Fruit fly (Drosophila melanogaster): ENCODE results near the gene Rok.
A peak's percentile ranks its signal among the peaks of the same experiment; 100 is the strongest.

Rok gene

DNA sequence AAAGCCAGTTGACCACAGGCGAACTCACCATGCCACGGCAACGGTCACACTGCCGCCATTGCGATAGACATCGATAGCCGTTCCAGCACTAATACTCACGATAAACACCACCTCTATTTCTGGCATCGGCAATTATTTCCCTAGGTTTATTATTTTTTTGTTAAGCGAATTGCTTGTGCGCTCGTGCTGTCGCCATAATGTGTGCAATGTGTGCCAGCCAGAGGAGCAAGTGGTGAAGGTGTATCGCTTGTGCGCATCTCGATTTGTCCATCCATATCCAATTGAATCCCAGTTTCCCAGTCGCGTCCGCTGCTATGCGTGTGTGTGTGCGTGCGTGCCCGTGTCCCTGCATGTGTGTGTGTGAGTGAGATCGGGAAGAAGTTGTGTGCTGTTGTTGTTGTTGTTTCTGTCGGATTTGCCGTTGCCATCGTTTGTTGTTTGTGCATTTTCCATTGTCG is 26.6 kb downstream of the Rok start, which contains the start of gene mbt:
Gene mbt, plus strand, starts transcription at position 85 of the 458 bp plus-strand sequence.
- no peak for TF ChIP-seq Clk (GFP tag; optimal IDR thresholded peaks at IDR 0.05)
- no peak for TF ChIP-seq CG7045 (GFP tag; optimal IDR thresholded peaks at IDR 0.05)
- TF ChIP-seq CG1620 (GFP tag; optimal IDR thresholded peaks at IDR 0.05): peak; percentile 31
- TF ChIP-seq CG11617 (GFP tag; optimal IDR thresholded peaks at IDR 0.05): peak; percentile 29
- no peak for TF ChIP-seq Hr96 (GFP tag; optimal IDR thresholded peaks at IDR 0.05)
- TF ChIP-seq Mnt (GFP tag; optimal IDR thresholded peaks at IDR 0.05): peak; percentile 51
- peak; percentile 43 for TF ChIP-seq tj (GFP tag; optimal IDR thresholded peaks at IDR 0.05)
- TF ChIP-seq CG14711 (tag; optimal IDR thresholded peaks at IDR 0.05): no peak
- no peak for TF ChIP-seq toe (GFP tag; optimal IDR thresholded peaks at IDR 0.05)
- TF ChIP-seq CG33017 (tag; optimal IDR thresholded peaks at IDR 0.05): peak; percentile 6
- TF ChIP-seq kay (GFP tag; ENCODE audit: borderline replicate concordance): no peak
- TF ChIP-seq CG5204 (GFP tag; optimal IDR thresholded peaks at IDR 0.05): no peak
- TF ChIP-seq Crg-1 (GFP tag; optimal IDR thresholded peaks at IDR 0.05): peak; percentile 39
- TF ChIP-seq cnc (optimal IDR thresholded peaks at IDR 0.05): no peak
- TF ChIP-seq CG12768 (GFP tag; optimal IDR thresholded peaks at IDR 0.05): no peak
- TF ChIP-seq CG7101 (tag; optimal IDR thresholded peaks at IDR 0.05): peak; percentile 18
- peak; percentile 42 for TF ChIP-seq pad (GFP tag; optimal IDR thresholded peaks at IDR 0.05)
- no peak for TF ChIP-seq cic (GFP tag; optimal IDR thresholded peaks at IDR 0.05)
- TF ChIP-seq ovo (GFP tag; optimal IDR thresholded peaks at IDR 0.05): no peak
- peak; percentile 30 for TF ChIP-seq bab1 (GFP tag; optimal IDR thresholded peaks at IDR 0.05)

DNA sequence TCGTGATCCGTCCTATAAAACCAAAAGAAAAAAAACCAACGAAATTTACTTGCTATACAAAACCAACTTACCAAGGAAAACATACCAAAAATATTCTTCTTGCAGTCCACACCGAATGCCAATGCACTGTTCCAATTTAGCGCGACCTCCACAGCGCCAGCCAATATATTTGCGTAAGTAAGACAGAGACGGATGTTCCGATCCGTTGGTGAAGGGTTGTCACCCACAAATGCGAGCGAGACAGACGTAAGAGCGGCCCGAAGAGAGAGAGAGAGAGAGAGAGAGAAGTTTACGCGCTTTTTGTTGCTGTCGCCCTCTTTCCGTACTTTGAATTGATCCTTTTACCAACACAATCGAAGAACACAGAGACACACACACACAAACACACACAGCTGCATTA is 29.4 kb downstream of the Rok start:
- TF ChIP-seq toe (GFP tag; optimal IDR thresholded peaks at IDR 0.05): no peak
- TF ChIP-seq CG1620 (GFP tag; optimal IDR thresholded peaks at IDR 0.05): no peak
- TF ChIP-seq CG14711 (tag; optimal IDR thresholded peaks at IDR 0.05): peak; percentile 71
- no peak for TF ChIP-seq CG12768 (GFP tag; optimal IDR thresholded peaks at IDR 0.05)
- no peak for TF ChIP-seq CG5204 (GFP tag; optimal IDR thresholded peaks at IDR 0.05)
- no peak for TF ChIP-seq Clk (GFP tag; optimal IDR thresholded peaks at IDR 0.05)

DNA sequence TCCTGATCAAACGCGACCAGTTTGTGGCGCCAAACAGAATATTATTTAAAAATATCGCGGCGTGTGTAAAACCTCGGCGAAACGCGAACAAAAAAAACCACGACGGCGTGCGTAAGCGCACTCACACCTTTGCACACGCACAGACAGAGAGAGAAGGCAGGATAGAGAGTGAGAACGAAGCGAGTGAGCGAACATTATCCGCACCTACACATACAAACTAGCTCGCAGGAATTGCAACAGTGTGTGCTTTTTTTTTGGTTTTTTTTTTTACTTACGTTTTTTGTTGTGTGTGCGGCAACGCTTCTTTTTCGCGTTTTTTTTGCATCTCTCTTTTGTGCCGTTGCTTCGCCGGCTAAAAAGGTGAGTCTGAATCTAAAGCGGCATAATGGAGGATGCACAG is 37.4 kb downstream of the Rok start:
- TF ChIP-seq cic (GFP tag; optimal IDR thresholded peaks at IDR 0.05) (peak; percentile 77), Clk (GFP tag; optimal IDR thresholded peaks at IDR 0.05) (no peak), CG12768 (GFP tag; optimal IDR thresholded peaks at IDR 0.05) (peak; percentile 45), tj (GFP tag; optimal IDR thresholded peaks at IDR 0.05) (peak; percentile 29)

DNA sequence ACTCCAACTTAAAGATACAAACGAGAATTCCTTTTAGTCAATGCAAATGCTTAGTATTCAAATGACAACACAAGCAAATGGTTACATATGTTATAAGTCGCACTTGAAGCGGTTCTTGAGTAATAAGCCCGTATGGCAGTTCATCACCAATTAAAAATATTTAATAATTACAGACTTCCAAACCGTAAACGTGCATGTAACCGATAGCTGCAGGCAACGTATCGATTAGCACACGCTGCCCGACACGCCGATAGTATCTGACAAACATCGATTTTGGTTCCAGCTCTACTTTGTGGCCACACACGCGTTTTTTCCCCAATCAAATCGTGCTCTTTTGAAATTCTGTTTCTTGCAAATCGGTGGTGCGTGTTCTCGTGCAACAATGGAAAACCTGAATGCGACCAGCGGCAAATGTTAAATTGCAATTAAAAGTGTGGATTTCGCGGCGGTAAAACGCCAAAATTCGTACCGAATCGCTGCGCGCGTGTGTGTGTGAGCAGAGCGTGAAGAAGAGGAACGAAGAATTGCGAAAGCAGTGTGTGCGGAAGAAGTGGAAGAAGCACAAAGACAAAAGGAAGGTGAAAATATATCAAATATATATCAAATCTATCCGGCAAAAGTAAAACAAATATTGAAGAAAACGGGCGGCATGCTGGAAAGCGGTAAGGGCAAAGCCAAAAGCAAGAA is 38.1 kb downstream of the Rok start, which contains the start of the genes CG9784 and Nup153:
Gene CG9784, minus strand, starts transcription at position 238 of the 687 bp plus-strand sequence.
Gene Nup153, plus strand, starts transcription at position 264 of the 687 bp plus-strand sequence.
- TF ChIP-seq Crg-1 (GFP tag; optimal IDR thresholded peaks at IDR 0.05) (no peak), CG5204 (GFP tag; optimal IDR thresholded peaks at IDR 0.05) (no peak), CG7045 (GFP tag; optimal IDR thresholded peaks at IDR 0.05) (no peak), CG7101 (tag; optimal IDR thresholded peaks at IDR 0.05) (peak; percentile 11), Mnt (GFP tag; optimal IDR thresholded peaks at IDR 0.05) (peak; percentile 91), Clk (GFP tag; optimal IDR thresholded peaks at IDR 0.05) (no peak), CG14711 (tag; optimal IDR thresholded peaks at IDR 0.05) (no peak), Hr96 (GFP tag; optimal IDR thresholded peaks at IDR 0.05) (no peak), bab1 (GFP tag; optimal IDR thresholded peaks at IDR 0.05) (peak; percentile 45), CG12768 (GFP tag; optimal IDR thresholded peaks at IDR 0.05) (no peak), pad (GFP tag; optimal IDR thresholded peaks at IDR 0.05) (peak; percentile 20), tj (GFP tag; optimal IDR thresholded peaks at IDR 0.05) (no peak), cnc (optimal IDR thresholded peaks at IDR 0.05) (no peak), CG33017 (tag; optimal IDR thresholded peaks at IDR 0.05) (no peak), toe (GFP tag; optimal IDR thresholded peaks at IDR 0.05) (no peak), kay (GFP tag; ENCODE audit: borderline replicate concordance) (no peak), cic (GFP tag; optimal IDR thresholded peaks at IDR 0.05) (no peak), CG1620 (GFP tag; optimal IDR thresholded peaks at IDR 0.05) (peak; percentile 20), CG11617 (GFP tag; optimal IDR thresholded peaks at IDR 0.05) (no peak), ovo (GFP tag; optimal IDR thresholded peaks at IDR 0.05) (no peak)

DNA sequence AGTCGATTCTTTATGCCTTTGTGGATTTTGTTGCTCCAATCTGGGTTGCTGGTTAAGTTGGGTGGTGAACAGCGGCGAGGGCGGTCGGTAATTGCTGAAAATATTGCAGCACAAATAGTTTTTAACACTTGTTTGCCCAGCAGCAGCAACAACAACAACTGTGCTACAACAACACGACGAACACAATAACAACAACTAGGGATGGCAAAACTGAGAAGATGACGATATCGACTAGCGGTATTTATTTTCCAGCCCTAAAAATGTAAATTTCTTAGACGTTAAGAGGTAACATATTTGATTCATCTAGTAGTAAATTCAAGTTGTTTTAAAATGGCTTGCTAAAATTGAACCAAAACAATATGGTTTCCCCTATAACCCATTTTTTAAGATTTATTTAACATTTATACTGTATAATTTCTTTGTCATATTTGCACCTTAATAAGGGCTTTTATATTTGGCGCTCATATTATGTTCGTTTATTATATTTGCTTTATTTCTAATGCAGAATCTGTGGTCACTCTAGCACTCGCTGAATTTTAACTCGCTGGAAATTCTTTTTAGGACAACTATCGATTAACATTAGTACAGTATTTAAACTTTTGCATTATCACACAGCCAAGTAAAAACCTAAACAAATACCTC is 38.8 kb downstream of the Rok start:
- TF ChIP-seq CG14711 (tag; optimal IDR thresholded peaks at IDR 0.05): peak; percentile 42
- TF ChIP-seq cic (GFP tag; optimal IDR thresholded peaks at IDR 0.05): peak; percentile 3
- TF ChIP-seq Clk (GFP tag; optimal IDR thresholded peaks at IDR 0.05): no peak
- peak; percentile 21 for TF ChIP-seq CG7101 (tag; optimal IDR thresholded peaks at IDR 0.05)
- TF ChIP-seq CG11617 (GFP tag; optimal IDR thresholded peaks at IDR 0.05): peak; percentile 3
- TF ChIP-seq tj (GFP tag; optimal IDR thresholded peaks at IDR 0.05): peak; percentile 8
- TF ChIP-seq CG1620 (GFP tag; optimal IDR thresholded peaks at IDR 0.05): peak; percentile 39
- peak; percentile 33 for TF ChIP-seq toe (GFP tag; optimal IDR thresholded peaks at IDR 0.05)
- TF ChIP-seq Hr96 (GFP tag; optimal IDR thresholded peaks at IDR 0.05): no peak
- peak; percentile 5 for TF ChIP-seq bab1 (GFP tag; optimal IDR thresholded peaks at IDR 0.05)
- no peak for TF ChIP-seq cnc (optimal IDR thresholded peaks at IDR 0.05)
- no peak for TF ChIP-seq CG12768 (GFP tag; optimal IDR thresholded peaks at IDR 0.05)
- peak; percentile 55 for TF ChIP-seq ovo (GFP tag; optimal IDR thresholded peaks at IDR 0.05)

DNA sequence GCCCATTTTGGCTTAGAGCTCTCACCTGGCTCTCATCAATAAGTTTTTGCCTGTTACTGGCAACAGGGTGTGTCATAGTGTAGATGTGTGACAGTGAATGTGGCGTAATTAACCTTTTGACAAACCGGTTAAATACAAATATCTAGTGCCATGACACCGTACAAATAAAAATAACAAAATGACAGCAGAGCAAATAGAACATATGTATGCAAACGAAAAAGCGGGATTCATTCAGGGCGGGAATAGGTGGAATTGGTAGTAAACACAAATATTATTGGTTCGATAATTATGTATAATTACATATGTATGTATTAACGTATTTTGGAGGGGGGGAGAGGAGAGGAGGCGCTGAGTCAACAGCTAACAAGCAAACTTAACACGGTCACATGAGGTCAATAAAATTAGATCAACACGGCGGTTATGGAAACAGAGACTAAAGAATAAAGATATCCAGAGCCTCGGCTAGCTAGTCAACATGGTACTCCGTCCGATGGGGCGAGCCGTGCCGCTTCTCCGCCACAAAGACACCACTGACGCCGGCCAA is 40.9 kb downstream of the Rok start:
- no peak for TF ChIP-seq tj (GFP tag; optimal IDR thresholded peaks at IDR 0.05)

All from whole organism, adult.